Worm (Caenorhabditis elegans): ENCODE measurements around the gene phf-33.

ce11 chrX:13245090-13245489 is 33.7 kb downstream of the phf-33 start, which contains the start of gene hpl-1:
- TF ChIP-seq F10E7.11 (tag; optimal IDR thresholded peaks at IDR 0.05) (no peak), somi-1 (GFP tag; optimal IDR thresholded peaks at IDR 0.05) (no peak), ceh-91 (GFP tag; IDR thresholded peaks at IDR 0.05) (no peak), lin-54 (GFP tag; optimal IDR thresholded peaks at IDR 0.05) (no peak), pha-4 (tag; optimal IDR thresholded peaks at IDR 0.05) (no peak), bed-2 (GFP tag; IDR thresholded peaks at IDR 0.05) (no peak)
